Fruit fly (Drosophila melanogaster): Measurements from ENCODE around the gene CG31924.

dm6 chr2L:1328861-1329260 is 25.9 kb downstream of the CG31924 start, which contains the start of gene a5:
- TF ChIP-seq CG8478 (optimal IDR thresholded peaks at IDR 0.05) (no peak), CTCF (optimal IDR thresholded peaks at IDR 0.05) (no peak)

Measured in S2 (cell line).